Worm (Caenorhabditis elegans): ENCODE measurements around the gene rpn-13.
A peak's percentile ranks its signal among the peaks of the same experiment; 100 is the strongest.

The rpn-13 gene

ce11 chrIII:6360825-6361224, 19.1 kb upstream of the rpn-13 start (continued):
- TF ChIP-seq hlh-17 (GFP tag; optimal IDR thresholded peaks at IDR 0.05; ENCODE audit: borderline replicate concordance) (no peak), unc-130 (tag; optimal IDR thresholded peaks at IDR 0.05) (no peak), zag-1 (tag; optimal IDR thresholded peaks at IDR 0.05) (no peak), F16B12.6 (tag; optimal IDR thresholded peaks at IDR 0.05) (no peak), unc-98 (GFP tag; IDR thresholded peaks at IDR 0.05) (no peak), unc-86 (tag; optimal IDR thresholded peaks at IDR 0.05) (no peak), elt-2 (tag; optimal IDR thresholded peaks at IDR 0.05) (no peak), lsy-2 (tag; optimal IDR thresholded peaks at IDR 0.05) (peak; percentile 18 to 33), nhr-77 (tag; optimal IDR thresholded peaks at IDR 0.05) (no peak), ceh-88 (GFP tag; IDR thresholded peaks at IDR 0.05) (no peak), Y116A8C.19 (tag; optimal IDR thresholded peaks at IDR 0.05; ENCODE audit: borderline replicate concordance) (no peak), sup-37 (GFP tag; optimal IDR thresholded peaks at IDR 0.05) (no peak), isw-1 (GFP tag; IDR thresholded peaks at IDR 0.05) (no peak), ceh-8 (GFP tag; optimal IDR thresholded peaks at IDR 0.05) (no peak), ztf-4 (tag; optimal IDR thresholded peaks at IDR 0.05) (no peak), mef-2 (tag; optimal IDR thresholded peaks at IDR 0.05) (no peak), hpl-2 (GFP tag; optimal IDR thresholded peaks at IDR 0.05) (no peak), dsc-1 (tag; optimal IDR thresholded peaks at IDR 0.05) (no peak), alr-1 (tag; optimal IDR thresholded peaks at IDR 0.05; ENCODE audit: borderline replicate concordance) (no peak), lin-15B (tag; optimal IDR thresholded peaks at IDR 0.05) (no peak), lin-39 (tag; optimal IDR thresholded peaks at IDR 0.05) (no peak), pqm-1 (tag; optimal IDR thresholded peaks at IDR 0.05) (no peak), zip-4 (GFP tag; optimal IDR thresholded peaks at IDR 0.05) (no peak), ceh-63 (GFP tag; optimal IDR thresholded peaks at IDR 0.05) (no peak), nhr-71 (tag; optimal IDR thresholded peaks at IDR 0.05) (peak; percentile 56), pax-3 (tag; optimal IDR thresholded peaks at IDR 0.05) (no peak), nhr-47 (tag; optimal IDR thresholded peaks at IDR 0.05) (no peak), nhr-237 (tag; optimal IDR thresholded peaks at IDR 0.05) (no peak), mab-9 (GFP tag; IDR thresholded peaks at IDR 0.05) (no peak), sptf-1 (tag; optimal IDR thresholded peaks at IDR 0.05) (no peak), xbp-1 (tag; optimal IDR thresholded peaks at IDR 0.05) (no peak), ama-1 (optimal IDR thresholded peaks at IDR 0.05) (no peak), snpc-4 (tag; optimal IDR thresholded peaks at IDR 0.05) (no peak), vab-15 (tag; optimal IDR thresholded peaks at IDR 0.05) (peak; percentile 35), mdl-1 (tag; optimal IDR thresholded peaks at IDR 0.05) (peak in 1 of 2 experiments; percentile 58), tbx-2 (tag; optimal IDR thresholded peaks at IDR 0.05) (peak; percentile 2), C16A3.4 (tag; optimal IDR thresholded peaks at IDR 0.05) (no peak), unc-62 (GFP tag; optimal IDR thresholded peaks at IDR 0.05) (no peak), hlh-4 (tag; optimal IDR thresholded peaks at IDR 0.05) (no peak), ztf-11 (tag; optimal IDR thresholded peaks at IDR 0.05) (no peak), fkh-4 (tag; optimal IDR thresholded peaks at IDR 0.05; ENCODE audit: borderline replicate concordance) (no peak), nhr-85 (tag) (peak; percentile 97), C04F5.9 (tag; optimal IDR thresholded peaks at IDR 0.05) (no peak), nhr-84 (tag; optimal IDR thresholded peaks at IDR 0.05) (no peak), lin-13 (GFP tag; optimal IDR thresholded peaks at IDR 0.05) (peak; percentile 13), egl-27 (tag; optimal IDR thresholded peaks at IDR 0.05) (no peak), tlp-1 (tag; optimal IDR thresholded peaks at IDR 0.05) (no peak), jun-1 (tag; optimal IDR thresholded peaks at IDR 0.05) (no peak), blmp-1 (tag; optimal IDR thresholded peaks at IDR 0.05) (peak; percentile 94), dpl-1 (GFP tag; optimal IDR thresholded peaks at IDR 0.05) (peak in 1 of 3 experiments; percentile 1), ceh-82 (tag; optimal IDR thresholded peaks at IDR 0.05) (no peak), irx-1 (tag; optimal IDR thresholded peaks at IDR 0.05) (no peak)
